Worm (Caenorhabditis elegans) whole organism, L4 larva: Measurements from ENCODE around the gene F56F10.2.

Source experiments
- F10B5.3 ChIP-seq: sonication (generic microtip); optimal IDR thresholded peaks from 2 replicates; lab custom pipeline; 2016; ENCODE audit warnings: mild to moderate bottlenecking, missing genetic modification characterization, missing compliant biosample characterization
- F44E2.7 ChIP-seq: fragments of 200-800 bp; sonication (Bioruptor generic); IDR thresholded peaks from 2 replicates; pipeline ENCODE4 v2.1.2; 2022; ENCODE audit warnings: missing genetic modification characterization, missing compliant biosample characterization
- ZK546.5 ChIP-seq, 2 experiments: sonication (generic microtip); optimal IDR thresholded peaks; 2 replicates each; lab custom pipeline; 2017; ENCODE audit warnings: missing biosample characterization in 2 of 2, missing genetic modification characterization in 2 of 2
- aly-2 ChIP-seq: sonication (generic microtip); optimal IDR thresholded peaks from 2 replicates; lab custom pipeline; 2018; ENCODE audit warnings: missing biosample characterization, missing genetic modification characterization
- arid-1 ChIP-seq: fragments of 200-800 bp; sonication (Bioruptor generic); conservative IDR thresholded peaks from 2 replicates; pipeline ENCODE4 v1.3.6; 2022; ENCODE audit warnings: missing genetic modification reagents, missing genetic modification characterization, missing compliant biosample characterization
- ceh-20 ChIP-seq: fragments of 200-800 bp; sonication (Bioruptor generic); IDR thresholded peaks from 2 replicates; pipeline ENCODE4 v1.3.6; 2022; ENCODE audit warnings: missing genetic modification reagents, missing genetic modification characterization, missing compliant biosample characterization
- ceh-28 ChIP-seq: fragments of 150-350 bp; optimal IDR thresholded peaks from 2 replicates; lab custom pipeline; 2014; ENCODE audit warnings: missing biosample characterization, missing genetic modification reagents, missing genetic modification characterization
- ceh-32 ChIP-seq: sonication (generic microtip); optimal IDR thresholded peaks from 2 replicates; lab custom pipeline; 2016; ENCODE audit warnings: mild to moderate bottlenecking, missing genetic modification characterization, missing compliant biosample characterization; ENCODE audit not compliant: poor library complexity
- ceh-44 ChIP-seq: fragments of 200-800 bp; sonication (Bioruptor generic); IDR thresholded peaks from 2 replicates; pipeline ENCODE4 v1.3.6; 2022; ENCODE audit warnings: missing genetic modification reagents, missing genetic modification characterization, missing compliant biosample characterization
- ctbp-1 ChIP-seq: fragments of 200-800 bp; sonication (Bioruptor generic); IDR thresholded peaks from 2 replicates; pipeline ENCODE4 v1.3.6; 2022; ENCODE audit warnings: missing genetic modification reagents, missing genetic modification characterization, missing compliant biosample characterization
- daf-12 ChIP-seq: fragments of 150-350 bp; optimal IDR thresholded peaks from 2 replicates; lab custom pipeline; 2014; ENCODE audit warnings: missing biosample characterization, missing genetic modification reagents, missing genetic modification characterization
- daf-16 ChIP-seq, 3 experiments: sonication (generic microtip); optimal IDR thresholded peaks; 2 replicates each; lab custom pipeline; 2016 to 2017; ENCODE audit warnings: missing genetic modification characterization in 3 of 3, missing genetic modification reagents in 3 of 3, mild to moderate bottlenecking in 2 of 3, missing compliant biosample characterization in 2 of 3, missing biosample characterization in 1 of 3, moderate library complexity in 1 of 3
- daf-19 ChIP-seq: fragments of 200-800 bp; sonication (Bioruptor generic); conservative IDR thresholded peaks from 2 replicates; pipeline ENCODE4 v1.3.6; 2022; ENCODE audit warnings: missing genetic modification characterization, missing compliant biosample characterization
- dmd-6 ChIP-seq: fragments of 200-800 bp; sonication (Bioruptor generic); IDR thresholded peaks from 2 replicates; pipeline ENCODE4 v1.3.6; 2022; ENCODE audit warnings: missing genetic modification reagents, missing genetic modification characterization, missing compliant biosample characterization
- duxl-1 ChIP-seq: sonication (generic microtip); optimal IDR thresholded peaks from 2 replicates; lab custom pipeline; 2016; ENCODE audit warnings: mild to moderate bottlenecking, missing genetic modification characterization, moderate library complexity, missing compliant biosample characterization; ENCODE audit not compliant: poor library complexity
- dve-1 ChIP-seq: sonication (generic microtip); optimal IDR thresholded peaks from 2 replicates; lab custom pipeline; 2017; ENCODE audit warnings: antibody characterized with exemption, mild to moderate bottlenecking, missing genetic modification characterization, missing compliant biosample characterization; ENCODE audit not compliant: insufficient read depth
- egl-43 ChIP-seq: fragments of 200-800 bp; sonication (Bioruptor generic); IDR thresholded peaks from 2 replicates; pipeline ENCODE4 v1.3.6; 2022; ENCODE audit warnings: missing genetic modification reagents, missing genetic modification characterization, missing compliant biosample characterization
- fkh-10 ChIP-seq: fragments of 150-350 bp; optimal IDR thresholded peaks from 2 replicates; lab custom pipeline; 2014; ENCODE audit warnings: missing biosample characterization, missing genetic modification reagents, missing genetic modification characterization
- hlh-11 ChIP-seq: fragments of 200-800 bp; sonication (Bioruptor generic); optimal IDR thresholded peaks from 2 replicates; lab custom pipeline; 2018; ENCODE audit warnings: mild to moderate bottlenecking, missing genetic modification characterization, missing compliant biosample characterization
- hlh-30 ChIP-seq: sonication (generic microtip); optimal IDR thresholded peaks from 2 replicates; lab custom pipeline; 2017; ENCODE audit warnings: antibody characterized with exemption, mild to moderate bottlenecking, missing genetic modification characterization, missing compliant biosample characterization; ENCODE audit not compliant: insufficient read depth
- hmg-1.1 ChIP-seq: fragments of 200-800 bp; sonication (Bioruptor generic); IDR thresholded peaks from 2 replicates; pipeline ENCODE4 v1.3.6; 2022; ENCODE audit warnings: missing genetic modification reagents, missing genetic modification characterization, missing compliant biosample characterization
- lin-1 ChIP-seq: fragments of 200-800 bp; sonication (Bioruptor generic); IDR thresholded peaks from 2 replicates; pipeline ENCODE4 v1.3.6; 2022; ENCODE audit warnings: missing genetic modification reagents, missing genetic modification characterization, missing compliant biosample characterization
- lin-15B ChIP-seq: fragments of 150-350 bp; sonication (generic microtip); optimal IDR thresholded peaks from 3 replicates; lab custom pipeline; 2014; ENCODE audit warnings: missing biosample characterization, missing genetic modification characterization
- lin-38 ChIP-seq: fragments of 200-800 bp; sonication (Bioruptor generic); IDR thresholded peaks from 2 replicates; pipeline ENCODE4 v1.3.6; 2022; ENCODE audit warnings: missing genetic modification reagents, missing genetic modification characterization, missing compliant biosample characterization
- lin-39 ChIP-seq: fragments of 150-350 bp; optimal IDR thresholded peaks from 2 replicates; lab custom pipeline; 2014; ENCODE audit warnings: missing biosample characterization, missing genetic modification reagents, missing genetic modification characterization
- lsy-2 ChIP-seq, 2 experiments: fragments of 150-350 bp in 1 of 2; sonication (generic microtip) in 1 of 2; optimal IDR thresholded peaks; 2 replicates each; lab custom pipeline; 2014 to 2017; ENCODE audit warnings: missing biosample characterization in 2 of 2, missing genetic modification characterization in 2 of 2
- madf-9 ChIP-seq: fragments of 200-800 bp; sonication (Bioruptor generic); conservative IDR thresholded peaks from 2 replicates; pipeline ENCODE4 v1.3.6; 2022; ENCODE audit warnings: missing genetic modification reagents, missing genetic modification characterization, missing compliant biosample characterization
- mdl-1 ChIP-seq, 2 experiments: fragments of 150-350 bp in 1 of 2; sonication (generic microtip) in 1 of 2; optimal IDR thresholded peaks; 2 replicates each; lab custom pipeline; 2014 to 2017; ENCODE audit warnings: missing biosample characterization in 2 of 2, missing genetic modification characterization in 2 of 2
- mdt-29 ChIP-seq: fragments of 200-800 bp; sonication (Bioruptor generic); IDR thresholded peaks from 2 replicates; pipeline ENCODE4 v1.3.6; 2022; ENCODE audit warnings: missing genetic modification reagents, missing genetic modification characterization, missing compliant biosample characterization
- mep-1 ChIP-seq: fragments of 150-350 bp; sonication (generic microtip); optimal IDR thresholded peaks from 3 replicates; lab custom pipeline; 2014; ENCODE audit warnings: missing biosample characterization, missing genetic modification characterization
- mes-2 ChIP-seq: sonication (generic microtip); optimal IDR thresholded peaks from 2 replicates; lab custom pipeline; 2016; ENCODE audit warnings: missing genotype, mild to moderate bottlenecking, missing genetic modification characterization, missing compliant biosample characterization; ENCODE audit not compliant: poor library complexity, severe bottlenecking
- nhr-10 ChIP-seq: fragments of 150-350 bp; optimal IDR thresholded peaks from 2 replicates; lab custom pipeline; 2014; ENCODE audit warnings: missing biosample characterization, missing genetic modification characterization
- nhr-102 ChIP-seq: sonication (generic microtip); optimal IDR thresholded peaks from 2 replicates; lab custom pipeline; 2016; ENCODE audit warnings: mild to moderate bottlenecking, missing genetic modification characterization, moderate library complexity, missing compliant biosample characterization
- nhr-237 ChIP-seq: sonication (generic microtip); optimal IDR thresholded peaks from 2 replicates; lab custom pipeline; 2017; ENCODE audit warnings: missing biosample characterization, missing genetic modification characterization
- nhr-28 ChIP-seq: fragments of 150-350 bp; optimal IDR thresholded peaks from 2 replicates; lab custom pipeline; 2014; ENCODE audit warnings: missing biosample characterization, missing genetic modification characterization
- nhr-48 ChIP-seq: sonication (generic microtip); optimal IDR thresholded peaks from 2 replicates; lab custom pipeline; 2016; ENCODE audit warnings: mild to moderate bottlenecking, missing genetic modification characterization, missing compliant biosample characterization
- nhr-6 ChIP-seq: fragments of 150-350 bp; optimal IDR thresholded peaks from 2 replicates; lab custom pipeline; 2014; ENCODE audit warnings: missing biosample characterization, missing genetic modification characterization
- rbr-2 ChIP-seq: sonication (generic microtip); optimal IDR thresholded peaks from 2 replicates; lab custom pipeline; 2016; ENCODE audit warnings: missing genotype, missing genetic modification characterization, missing compliant biosample characterization
- saeg-2 ChIP-seq: fragments of 200-800 bp; sonication (Bioruptor generic); IDR thresholded peaks from 2 replicates; pipeline ENCODE4 v1.3.6; 2022; ENCODE audit warnings: missing genetic modification reagents, missing genetic modification characterization, missing compliant biosample characterization
- snpc-1.2 ChIP-seq: fragments of 200-800 bp; sonication (Bioruptor generic); IDR thresholded peaks from 2 replicates; pipeline ENCODE4 v1.3.6; 2022; ENCODE audit warnings: missing genetic modification reagents, missing genetic modification characterization, missing compliant biosample characterization
- unc-130 ChIP-seq: sonication (generic microtip); optimal IDR thresholded peaks from 2 replicates; lab custom pipeline; 2016; ENCODE audit warnings: missing genetic modification reagents, missing genetic modification characterization, missing compliant biosample characterization
- unc-39 ChIP-seq: sonication (generic microtip); optimal IDR thresholded peaks from 2 replicates; lab custom pipeline; 2017; ENCODE audit warnings: missing biosample characterization, missing genetic modification characterization
- unc-62 ChIP-seq, 3 experiments: fragments of 150-350 bp in 1 of 3; sonication (generic microtip); optimal IDR thresholded peaks in 2 of 3; peaks in 1 of 3; 1 replicate in 1 of 3; 2 replicates in 2 of 3; lab custom pipeline; 2014 to 2017; ENCODE audit warnings: missing biosample characterization in 3 of 3, missing genetic modification characterization in 3 of 3, missing genetic modification reagents in 3 of 3, missing genotype in 1 of 3
- zfp-3 ChIP-seq: fragments of 200-800 bp; sonication (Bioruptor generic); conservative IDR thresholded peaks from 2 replicates; pipeline ENCODE4 v1.3.6; 2022; ENCODE audit warnings: missing genetic modification reagents, missing genetic modification characterization, missing compliant biosample characterization
- zip-2 ChIP-seq: fragments of 150-350 bp; optimal IDR thresholded peaks from 2 replicates; lab custom pipeline; 2014; ENCODE audit warnings: missing biosample characterization, missing genetic modification characterization

The F56F10.2 gene

DNA sequence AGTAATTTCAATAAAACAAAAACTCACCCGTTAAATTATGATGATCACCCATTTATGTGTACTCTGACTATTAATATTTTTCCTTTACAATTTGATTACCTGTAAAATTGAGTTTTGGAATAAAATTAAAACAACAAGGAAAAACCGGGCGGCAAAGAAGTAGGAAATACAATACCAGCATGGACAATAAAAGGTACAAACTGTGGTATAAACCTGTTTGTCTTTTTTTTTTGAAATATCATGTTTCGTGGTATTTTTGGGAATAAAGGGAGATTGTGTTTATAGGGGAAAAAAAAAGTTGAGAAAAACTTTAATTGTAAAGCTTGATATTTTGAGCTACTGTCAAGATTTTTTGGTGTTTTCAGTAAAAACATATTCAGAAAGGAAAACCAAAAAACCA is 34.0 kb upstream of the F56F10.2 start, which contains the start of gene daf-3:
Gene daf-3, minus strand, starts transcription at position 101 of the 400 bp plus-strand sequence.
- no peak for TF ChIP-seq F44E2.7 (GFP tag; lab: Robert Waterston, UW)
- TF ChIP-seq daf-16 (GFP tag; optimal IDR thresholded peaks at IDR 0.05; lab: Kevin White, UChicago): no peak
- TF ChIP-seq daf-16 (tag; optimal IDR thresholded peaks at IDR 0.05; lab: Kevin White, UChicago): peak; percentile 27

DNA sequence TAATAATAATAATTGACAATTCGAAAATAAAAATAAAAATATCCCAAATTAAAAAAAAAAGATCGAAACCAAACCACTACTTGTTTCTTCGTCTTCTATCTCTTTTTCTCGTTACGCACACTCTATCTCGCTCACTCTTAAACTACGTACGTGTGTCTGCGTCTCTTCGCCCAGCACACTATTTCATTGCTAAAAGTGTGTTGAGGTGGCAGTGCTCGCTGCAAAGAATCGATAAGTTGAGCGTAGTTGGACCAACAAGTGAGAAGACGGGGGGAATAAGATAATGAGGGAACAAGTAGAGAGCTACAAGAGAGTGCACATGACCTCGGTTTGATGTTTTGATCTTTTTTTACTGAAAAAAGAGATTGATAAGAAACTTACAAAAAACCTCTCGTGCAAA is 33.5 kb upstream of the F56F10.2 start:
- 0 out of 2 replicates have a peak, but pooled peaks have one; percentile 25 for TF ChIP-seq egl-43 (GFP tag; lab: Robert Waterston, UW)
- peak; percentile 36 for TF ChIP-seq dve-1 (tag; lab: Kevin White, UChicago)
- TF ChIP-seq mes-2 (tag; lab: Kevin White, UChicago): peak; percentile 42
- TF ChIP-seq hlh-30 (tag; lab: Kevin White, UChicago): peak; percentile 41
- peak; percentile 63 for TF ChIP-seq hmg-1.1 (GFP tag; lab: Robert Waterston, UW)
- TF ChIP-seq ceh-20: no peak
- peak; percentile 55 for TF ChIP-seq mep-1 (tag; lab: Kevin White, UChicago)
- TF ChIP-seq lsy-2 (tag; optimal IDR thresholded peaks at IDR 0.05; lab: Kevin White, UChicago): peak in 1 of 2 experiments; percentile 34
- TF ChIP-seq lin-39 (tag; lab: Kevin White, UChicago): no peak
- peak; percentile 16 for TF ChIP-seq nhr-48
- TF ChIP-seq daf-19 (GFP tag; lab: Robert Waterston, UW): no peak
- TF ChIP-seq aly-2 (tag; lab: Kevin White, UChicago): no peak
- TF ChIP-seq nhr-237 (tag; lab: Kevin White, UChicago): no peak
- TF ChIP-seq rbr-2 (tag; lab: Kevin White, UChicago): peak; percentile 48
- no peak for TF ChIP-seq lin-15B (tag; lab: Kevin White, UChicago)
- TF ChIP-seq nhr-28 (tag; lab: Kevin White, UChicago): peak; percentile 35
- no peak for TF ChIP-seq fkh-10 (GFP tag; lab: Kevin White, UChicago)
- TF ChIP-seq hlh-11 (tag; lab: Kevin White, UChicago): peak; percentile 27
- no peak for TF ChIP-seq daf-16 (GFP tag; optimal IDR thresholded peaks at IDR 0.05; lab: Kevin White, UChicago)
- peak; percentile 52 for TF ChIP-seq daf-16 (tag; optimal IDR thresholded peaks at IDR 0.05; lab: Kevin White, UChicago)
- TF ChIP-seq ceh-28: peak; percentile 41
- TF ChIP-seq mdl-1 (tag; optimal IDR thresholded peaks at IDR 0.05; lab: Kevin White, UChicago): peak in 1 of 2 experiments; percentile 31
- no peak for TF ChIP-seq mdt-29 (GFP tag; lab: Robert Waterston, UW)
- 0 out of 2 replicates have a peak, but pooled peaks have one; percentile 13 for TF ChIP-seq ctbp-1 (GFP tag; lab: Robert Waterston, UW)

ce11 chrX:827502-827901 is 31.9 kb upstream of the F56F10.2 start:
- TF ChIP-seq madf-9 (GFP tag; lab: Robert Waterston, UW) (no peak), unc-39 (tag; lab: Kevin White, UChicago) (no peak), nhr-6 (peak; percentile 59), arid-1 (GFP tag; lab: Robert Waterston, UW) (no peak), F10B5.3 (tag; lab: Kevin White, UChicago) (no peak), snpc-1.2 (GFP tag; lab: Robert Waterston, UW) (no peak), duxl-1 (tag; lab: Kevin White, UChicago) (no peak), unc-62 (GFP tag; optimal IDR thresholded peaks at IDR 0.05 in 1 of 2; lab: Kevin White, UChicago) (peak in 1 of 2 experiments; percentile 97), unc-62 (tag; optimal IDR thresholded peaks at IDR 0.05; lab: Kevin White, UChicago) (no peak), lin-1 (GFP tag; lab: Robert Waterston, UW) (no peak), daf-12 (no peak), ctbp-1 (GFP tag; lab: Robert Waterston, UW) (peak; percentile 82), dmd-6 (GFP tag; lab: Robert Waterston, UW) (peak; percentile 38; the same call in 1 of the 2 replicates), zfp-3 (GFP tag; lab: Robert Waterston, UW) (no peak), zip-2 (tag; lab: Kevin White, UChicago) (no peak), ceh-32 (tag; lab: Kevin White, UChicago) (no peak), unc-130 (GFP tag; lab: Kevin White, UChicago) (no peak), ceh-44 (no peak), egl-43 (GFP tag; lab: Robert Waterston, UW) (no peak), nhr-10 (tag; lab: Kevin White, UChicago) (no peak), lin-38 (GFP tag; lab: Robert Waterston, UW) (no peak), saeg-2 (GFP tag; lab: Robert Waterston, UW) (no peak), ZK546.5 (tag; optimal IDR thresholded peaks at IDR 0.05; lab: Kevin White, UChicago) (no peak), rbr-2 (tag; lab: Kevin White, UChicago) (peak; percentile 76), nhr-102 (no peak), ceh-28 (no peak)
